Worm (Caenorhabditis elegans) whole organism, late embryonic: ENCODE data around the gene nsy-7.

Source experiments
- ama-1 ChIP-seq: fragments of 150-350 bp; optimal IDR thresholded peaks from 2 replicates; lab custom pipeline; 2014
- ceh-14 ChIP-seq: sonication (generic microtip); optimal IDR thresholded peaks from 2 replicates; lab custom pipeline; 2016; ENCODE audit warnings: missing genotype, missing genetic modification characterization, missing compliant biosample characterization
- ceh-19 ChIP-seq: fragments of 200-800 bp; sonication (Bioruptor generic); optimal IDR thresholded peaks from 2 replicates; lab custom pipeline; 2018; ENCODE audit warnings: mild to moderate bottlenecking, missing genetic modification characterization, missing compliant biosample characterization
- che-1 ChIP-seq: sonication (generic microtip); optimal IDR thresholded peaks from 2 replicates; lab custom pipeline; 2016; ENCODE audit warnings: mild to moderate bottlenecking, missing genetic modification characterization, missing compliant biosample characterization
- elt-2 ChIP-seq: sonication (generic microtip); optimal IDR thresholded peaks from 2 replicates; lab custom pipeline; 2016; ENCODE audit warnings: missing genetic modification reagents, missing genetic modification characterization, missing compliant biosample characterization
- fkh-10 ChIP-seq: fragments of 150-350 bp; optimal IDR thresholded peaks from 2 replicates; lab custom pipeline; 2014; ENCODE audit warnings: missing biosample characterization, missing genetic modification reagents, missing genetic modification characterization
- hlh-13 ChIP-seq: fragments of 200-800 bp; sonication (Bioruptor generic); optimal IDR thresholded peaks from 2 replicates; lab custom pipeline; 2018; ENCODE audit warnings: mild to moderate bottlenecking, missing genetic modification characterization, missing compliant biosample characterization
- nhr-11 ChIP-seq: fragments of 150-350 bp; optimal IDR thresholded peaks from 2 replicates; lab custom pipeline; 2014; ENCODE audit warnings: missing biosample characterization, missing genetic modification characterization
- pag-3 ChIP-seq: sonication (generic microtip); optimal IDR thresholded peaks from 2 replicates; lab custom pipeline; 2016; ENCODE audit warnings: missing compliant biosample characterization, missing genetic modification characterization, borderline replicate concordance
- pqm-1 ChIP-seq: sonication (generic microtip); optimal IDR thresholded peaks from 2 replicates; lab custom pipeline; 2016; ENCODE audit warnings: missing genetic modification characterization, missing compliant biosample characterization

DNA sequence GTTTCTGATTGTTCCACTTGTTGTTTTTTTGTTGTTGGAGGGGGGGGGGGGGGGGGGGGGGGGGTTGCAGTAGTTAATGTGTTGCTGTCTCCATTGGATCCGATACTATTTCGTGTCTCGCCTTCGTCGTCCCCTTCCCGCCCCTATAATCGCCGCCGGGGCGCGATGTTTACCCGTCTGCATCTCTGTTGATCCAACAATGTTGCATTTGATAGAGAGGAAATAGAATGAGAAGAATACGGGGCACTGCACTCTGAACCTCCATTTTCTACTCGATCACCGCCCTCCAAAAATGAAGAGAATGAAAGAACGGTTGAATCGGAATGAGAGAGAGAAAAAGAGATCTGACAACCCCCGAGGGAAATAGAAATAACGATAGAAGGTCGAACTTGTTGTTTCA is 18.7 kb downstream of the nsy-7 start:
- TF ChIP-seq ceh-14 (no peak), ama-1 (lab: Kevin White, UChicago) (no peak), ceh-19 (GFP tag; lab: Kevin White, UChicago) (no peak), elt-2 (tag; lab: Kevin White, UChicago) (no peak), hlh-13 (GFP tag; lab: Kevin White, UChicago) (no peak), fkh-10 (GFP tag; lab: Kevin White, UChicago) (no peak), che-1 (no peak), pag-3 (tag; lab: Kevin White, UChicago) (no peak), nhr-11 (tag; lab: Kevin White, UChicago) (no peak), pqm-1 (tag; lab: Kevin White, UChicago) (no peak)
